Worm (Caenorhabditis elegans): ENCODE data around the gene F59E12.1.

Gene F59E12.1

DNA sequence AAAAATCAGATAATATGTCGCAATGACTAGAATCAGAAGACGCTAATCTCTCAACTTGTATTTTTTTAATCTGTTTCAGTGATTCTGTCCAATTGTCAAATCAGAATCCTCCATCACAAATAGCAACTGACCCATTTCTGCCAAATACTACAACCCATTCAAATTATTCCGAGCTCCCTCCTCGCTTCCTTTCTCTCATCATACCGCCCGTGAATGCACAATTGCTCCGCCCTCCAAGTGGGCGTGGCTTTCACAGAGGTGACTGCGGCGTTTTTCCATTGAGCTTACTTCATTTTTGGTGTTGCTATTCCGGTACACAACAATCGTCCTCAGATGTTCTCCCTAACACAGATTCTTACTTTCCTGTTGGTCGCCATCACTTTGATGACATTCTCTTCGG lies 26.4 kb downstream of the F59E12.1 start, which contains the start of gene flp-27:
Gene flp-27 (plus strand): TSS at position 301 of the 400 bp plus-strand sequence.
- no peak for TF ChIP-seq pha-4 (tag; optimal IDR thresholded peaks at IDR 0.05)
- no peak for TF ChIP-seq sea-2 (GFP tag; optimal IDR thresholded peaks at IDR 0.05)
- TF ChIP-seq mdl-1 (tag; optimal IDR thresholded peaks at IDR 0.05) = no peak
- TF ChIP-seq nhr-11 (tag; optimal IDR thresholded peaks at IDR 0.05) = no peak
- TF ChIP-seq lin-15B (tag; optimal IDR thresholded peaks at IDR 0.05) = no peak
- no peak for TF ChIP-seq R02D3.7 (tag; optimal IDR thresholded peaks at IDR 0.05)
- no peak for TF ChIP-seq nhr-12 (tag; optimal IDR thresholded peaks at IDR 0.05)
- no peak for TF ChIP-seq nhr-76 (tag; optimal IDR thresholded peaks at IDR 0.05)
- TF ChIP-seq skn-1 (tag; optimal IDR thresholded peaks at IDR 0.05) = no peak
- no peak for TF ChIP-seq zag-1 (tag; optimal IDR thresholded peaks at IDR 0.05)
- no peak for TF ChIP-seq nhr-25 (tag; optimal IDR thresholded peaks at IDR 0.05)
- no peak for TF ChIP-seq egl-27 (tag; optimal IDR thresholded peaks at IDR 0.05)
- no peak for TF ChIP-seq egl-5 (tag; optimal IDR thresholded peaks at IDR 0.05)
- TF ChIP-seq tbx-2 (tag; optimal IDR thresholded peaks at IDR 0.05) = no peak
- TF ChIP-seq jun-1 (tag; optimal IDR thresholded peaks at IDR 0.05) = no peak
- no peak for TF ChIP-seq snpc-4 (tag; optimal IDR thresholded peaks at IDR 0.05)
- TF ChIP-seq ama-1 (optimal IDR thresholded peaks at IDR 0.05) = no peak
- TF ChIP-seq ZK546.5 (tag; optimal IDR thresholded peaks at IDR 0.05) = no peak
- no peak for TF ChIP-seq nhr-28 (tag; optimal IDR thresholded peaks at IDR 0.05)
- no peak for TF ChIP-seq nhr-237 (tag; optimal IDR thresholded peaks at IDR 0.05)

DNA sequence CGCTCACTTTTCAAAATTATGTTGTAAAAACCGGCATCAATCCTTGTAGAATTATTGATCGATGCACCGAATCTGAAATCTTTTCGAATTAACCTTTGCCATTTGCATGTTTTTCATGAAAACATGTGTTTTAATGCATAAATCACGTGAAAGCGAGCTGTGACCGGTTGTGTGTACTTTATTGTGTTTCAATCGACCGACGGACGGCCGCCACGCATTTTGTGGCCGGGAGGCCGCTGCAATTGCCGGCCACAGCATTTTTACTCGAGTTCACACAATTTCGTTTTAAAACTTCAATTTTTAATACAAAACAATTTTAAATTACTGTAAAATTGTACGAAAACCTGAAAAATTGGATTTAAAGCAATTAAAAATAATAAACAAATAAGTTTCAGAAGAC lies 34.6 kb downstream of the F59E12.1 start, which contains the start of gene C25H3.11:
Gene C25H3.11 (minus strand): TSS at position 82 of the 400 bp plus-strand sequence.
- TF ChIP-seq ama-1 (optimal IDR thresholded peaks at IDR 0.05) (peak; percentile 52), lin-39 (tag; optimal IDR thresholded peaks at IDR 0.05) (no peak), nhr-77 (tag; optimal IDR thresholded peaks at IDR 0.05) (no peak), zag-1 (tag; optimal IDR thresholded peaks at IDR 0.05) (no peak), nfya-1 (tag; optimal IDR thresholded peaks at IDR 0.05; ENCODE audit: insufficient read depth) (peak; percentile 67), ceh-16 (tag; optimal IDR thresholded peaks at IDR 0.05) (no peak), pqm-1 (tag; optimal IDR thresholded peaks at IDR 0.05) (peak; percentile 26), elt-2 (tag; optimal IDR thresholded peaks at IDR 0.05) (peak; percentile 70), pha-4 (tag; optimal IDR thresholded peaks at IDR 0.05) (peak; percentile 42), lsy-12 (tag; optimal IDR thresholded peaks at IDR 0.05) (peak; percentile 4), nhr-12 (tag; optimal IDR thresholded peaks at IDR 0.05) (no peak), lin-15B (tag; optimal IDR thresholded peaks at IDR 0.05) (peak; percentile 53), nhr-237 (tag; optimal IDR thresholded peaks at IDR 0.05) (no peak), snpc-4 (tag; optimal IDR thresholded peaks at IDR 0.05) (peak; percentile 29)

DNA sequence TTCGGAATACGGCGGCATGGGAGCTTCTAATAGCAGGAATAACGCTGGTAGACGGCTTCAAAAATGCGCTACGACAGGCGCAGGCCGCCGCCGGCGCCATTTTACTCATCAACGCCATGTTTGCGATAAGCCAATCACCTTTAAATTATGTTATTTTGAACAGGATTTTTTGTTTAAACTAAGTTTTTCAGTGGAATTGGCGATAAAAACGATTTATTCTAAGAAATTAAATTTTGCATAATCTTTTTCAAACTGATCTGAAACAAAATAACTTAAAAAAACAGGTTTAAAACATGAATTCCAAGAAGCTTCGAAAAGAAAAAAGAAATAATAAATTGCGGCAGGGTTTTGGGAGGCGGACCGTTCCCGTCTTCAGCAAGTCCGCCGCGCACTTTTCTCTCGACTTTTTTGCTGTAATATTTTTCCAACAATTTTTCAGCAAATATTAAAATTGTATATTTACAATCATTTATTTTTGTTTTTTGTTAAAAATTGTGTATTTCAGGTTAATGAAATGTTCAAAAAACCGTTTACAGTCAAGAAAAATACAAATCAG lies 37.0 kb downstream of the F59E12.1 start, which contains the start of the genes ndub-5 and eif-2D:
Gene ndub-5 (minus strand): TSS at position 138 of the 556 bp plus-strand sequence.
Gene eif-2D (plus strand): TSS at position 506 of the 556 bp plus-strand sequence.
- TF ChIP-seq nhr-25 (tag; optimal IDR thresholded peaks at IDR 0.05) = no peak
- no peak for TF ChIP-seq jun-1 (tag; optimal IDR thresholded peaks at IDR 0.05)
- no peak for TF ChIP-seq elt-1 (tag; optimal IDR thresholded peaks at IDR 0.05)
- peak; percentile 6 for TF ChIP-seq hmg-11 (tag; optimal IDR thresholded peaks at IDR 0.05)
- peak; percentile 26 for TF ChIP-seq pha-4 (tag; optimal IDR thresholded peaks at IDR 0.05)
- no peak for TF ChIP-seq mdl-1 (tag; optimal IDR thresholded peaks at IDR 0.05)
- TF ChIP-seq elt-2 (tag; optimal IDR thresholded peaks at IDR 0.05) = peak; percentile 15
- TF ChIP-seq nhr-43 (tag; optimal IDR thresholded peaks at IDR 0.05; ENCODE audit: poor library complexity, severe bottlenecking) = no peak
- peak; percentile 18 for TF ChIP-seq snpc-4 (tag; optimal IDR thresholded peaks at IDR 0.05)
- TF ChIP-seq nfya-1 (tag; optimal IDR thresholded peaks at IDR 0.05; ENCODE audit: insufficient read depth) = peak; percentile 42

DNA sequence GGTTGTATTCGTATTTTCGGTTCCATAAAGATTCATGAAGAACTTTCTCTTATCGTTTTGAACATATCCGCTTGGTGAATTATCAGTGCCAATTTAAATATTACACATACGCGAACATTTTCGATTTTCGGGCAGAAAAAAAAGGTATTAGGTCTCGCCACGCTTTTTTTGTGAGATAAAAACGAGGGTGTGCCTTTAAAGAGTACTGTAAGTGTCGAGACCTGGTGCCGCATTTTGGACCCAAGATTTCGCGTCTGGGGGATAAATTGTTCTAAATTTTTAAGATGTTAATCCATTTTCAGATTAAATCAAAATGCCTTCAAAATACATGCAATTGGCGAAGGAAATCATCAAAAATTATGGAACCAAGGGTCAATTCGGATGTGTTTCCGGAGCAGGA lies 39.6 kb downstream of the F59E12.1 start, which contains the start of gene C25H3.3:
Gene C25H3.3 (plus strand): TSS at position 301 of the 400 bp plus-strand sequence.
- no peak for TF ChIP-seq lin-39 (tag; optimal IDR thresholded peaks at IDR 0.05)
- no peak for TF ChIP-seq elt-2 (tag; optimal IDR thresholded peaks at IDR 0.05)
- TF ChIP-seq egl-27 (tag; optimal IDR thresholded peaks at IDR 0.05) = no peak
- no peak for TF ChIP-seq fos-1 (tag; optimal IDR thresholded peaks at IDR 0.05)
- no peak for TF ChIP-seq unc-39 (tag; optimal IDR thresholded peaks at IDR 0.05)
- no peak for TF ChIP-seq nhr-43 (tag; optimal IDR thresholded peaks at IDR 0.05; ENCODE audit: poor library complexity, severe bottlenecking)
- TF ChIP-seq lin-15B (tag; optimal IDR thresholded peaks at IDR 0.05) = no peak
- no peak for TF ChIP-seq nhr-76 (tag; optimal IDR thresholded peaks at IDR 0.05)
- TF ChIP-seq snpc-4 (tag; optimal IDR thresholded peaks at IDR 0.05) = no peak
- no peak for TF ChIP-seq egl-5 (tag; optimal IDR thresholded peaks at IDR 0.05)
- TF ChIP-seq elt-3 (tag; optimal IDR thresholded peaks at IDR 0.05) = no peak

Measured in whole organism, L3 larva.